Fruit fly (Drosophila melanogaster) whole organism, embryonic: ENCODE results near the gene tw.
A peak's percentile ranks its signal among the peaks of the same experiment; 100 is the strongest.

Source experiments
- Antp ChIP-seq: fragments of 200-800 bp; sonication (Bioruptor generic); optimal IDR thresholded peaks from 3 replicates; lab custom pipeline; 2016; ENCODE audit warnings: missing biosample characterization, missing genetic modification characterization
- Atf-2 ChIP-seq: fragments of 200-800 bp; sonication (Bioruptor generic); optimal IDR thresholded peaks from 2 replicates; lab custom pipeline; 2016; ENCODE audit warnings: missing biosample characterization, missing genetic modification characterization
- Blimp-1 ChIP-seq: fragments of 200-800 bp; sonication (Bioruptor generic); optimal IDR thresholded peaks from 3 replicates; lab custom pipeline; 2018; ENCODE audit warnings: missing biosample characterization, missing genetic modification characterization, mild to moderate bottlenecking, moderate library complexity, missing genetic modification reagents
- CG10267 ChIP-seq: fragments of 200-800 bp; sonication (Bioruptor generic); optimal IDR thresholded peaks from 2 replicates; lab custom pipeline; 2018; ENCODE audit warnings: missing biosample characterization, mild to moderate bottlenecking, missing genetic modification characterization, moderate library complexity
- CG10979 ChIP-seq: fragments of 200-800 bp; sonication (Bioruptor generic); optimal IDR thresholded peaks from 2 replicates; lab custom pipeline; 2018; ENCODE audit warnings: missing biosample characterization, mild to moderate bottlenecking, missing genetic modification characterization, moderate library complexity
- CG12071 ChIP-seq: fragments of 200-800 bp; sonication (Bioruptor generic); optimal IDR thresholded peaks from 3 replicates; lab custom pipeline; 2018; ENCODE audit warnings: missing biosample characterization, mild to moderate bottlenecking, missing genetic modification characterization
- CG12391 ChIP-seq: fragments of 200-800 bp; sonication (Bioruptor generic); optimal IDR thresholded peaks from 3 replicates; lab custom pipeline; 2018; ENCODE audit warnings: missing biosample characterization, mild to moderate bottlenecking, missing genetic modification characterization, moderate library complexity
- CG15601 ChIP-seq: fragments of 200-800 bp; sonication (Bioruptor generic); optimal IDR thresholded peaks from 3 replicates; lab custom pipeline; 2019; ENCODE audit warnings: missing biosample characterization, mild to moderate bottlenecking, missing genetic modification characterization, moderate library complexity
- CG16815 ChIP-seq: fragments of 200-800 bp; sonication (Bioruptor generic); optimal IDR thresholded peaks from 3 replicates; lab custom pipeline; 2017; ENCODE audit warnings: missing biosample characterization, mild to moderate bottlenecking, missing genetic modification characterization
- CG17361 ChIP-seq: fragments of 200-800 bp; sonication (Bioruptor generic); IDR thresholded peaks from 3 replicates; pipeline ENCODE4 v1.3.6; 2022; ENCODE audit warnings: missing biosample characterization, missing genetic modification characterization
- CG17802 ChIP-seq: fragments of 200-800 bp; sonication (Bioruptor generic); optimal IDR thresholded peaks from 2 replicates; lab custom pipeline; 2018; ENCODE audit warnings: missing biosample characterization, mild to moderate bottlenecking, missing genetic modification characterization, moderate library complexity
- CG18599 ChIP-seq: fragments of 200-800 bp; sonication (Bioruptor generic); optimal IDR thresholded peaks from 3 replicates; lab custom pipeline; 2017; ENCODE audit warnings: missing biosample characterization, missing genetic modification characterization, mild to moderate bottlenecking, moderate library complexity, missing genetic modification reagents
- CG2129 ChIP-seq: fragments of 200-800 bp; sonication (Bioruptor generic); IDR thresholded peaks from 2 replicates; pipeline ENCODE4 v1.3.6; 2022; ENCODE audit warnings: missing biosample characterization, missing genetic modification characterization; ENCODE audit not compliant: partially characterized antibody
- CG2202 ChIP-seq: fragments of 200-800 bp; sonication (Bioruptor generic); optimal IDR thresholded peaks from 2 replicates; lab custom pipeline; 2018; ENCODE audit warnings: missing biosample characterization, mild to moderate bottlenecking, missing genetic modification characterization
- CG30403 ChIP-seq: fragments of 200-800 bp; sonication (Bioruptor generic); optimal IDR thresholded peaks from 3 replicates; lab custom pipeline; 2016; ENCODE audit warnings: missing biosample characterization, missing genetic modification characterization
- CG31441 ChIP-seq: fragments of 200-800 bp; sonication (Bioruptor generic); IDR thresholded peaks from 2 replicates; pipeline ENCODE4 v1.3.6; 2022; ENCODE audit warnings: missing biosample characterization, missing genetic modification characterization
- CG3281 ChIP-seq: fragments of 200-800 bp; sonication (Bioruptor generic); optimal IDR thresholded peaks from 3 replicates; lab custom pipeline; 2017; ENCODE audit warnings: missing biosample characterization, mild to moderate bottlenecking, missing genetic modification characterization
- CG34422 ChIP-seq: fragments of 200-800 bp; sonication (Bioruptor generic); IDR thresholded peaks from 3 replicates; pipeline ENCODE4 v1.3.6; 2022; ENCODE audit warnings: missing biosample characterization, missing genetic modification characterization
- CG3847 ChIP-seq: fragments of 200-800 bp; sonication (Bioruptor generic); IDR thresholded peaks from 2 replicates; pipeline ENCODE4 v1.3.6; 2022; ENCODE audit warnings: missing biosample characterization, missing genetic modification characterization
- CG42726 ChIP-seq: fragments of 200-800 bp; sonication (Bioruptor generic); IDR thresholded peaks from 2 replicates; pipeline ENCODE4 v1.3.6; 2022; ENCODE audit warnings: missing biosample characterization, missing genetic modification characterization; ENCODE audit not compliant: partially characterized antibody
- CG4854 ChIP-seq: fragments of 200-800 bp; sonication (Bioruptor generic); optimal IDR thresholded peaks from 2 replicates; lab custom pipeline; 2016; ENCODE audit warnings: missing biosample characterization, missing genetic modification characterization, inconsistent platforms
- CG6254 ChIP-seq: fragments of 200-800 bp; sonication (Bioruptor generic); optimal IDR thresholded peaks from 3 replicates; lab custom pipeline; 2017; ENCODE audit warnings: mild to moderate bottlenecking, missing biosample characterization, missing genetic modification reagents, missing genetic modification characterization
- CG8089 ChIP-seq: fragments of 200-800 bp; sonication (Bioruptor generic); optimal IDR thresholded peaks from 3 replicates; lab custom pipeline; 2016; ENCODE audit warnings: missing biosample characterization, missing genetic modification characterization
- CG8388 ChIP-seq: fragments of 200-800 bp; sonication (Bioruptor generic); optimal IDR thresholded peaks from 2 replicates; lab custom pipeline; 2019; ENCODE audit warnings: missing biosample characterization, mild to moderate bottlenecking, missing genetic modification characterization, moderate library complexity
- Camta ChIP-seq: fragments of 200-800 bp; sonication (Bioruptor generic); optimal IDR thresholded peaks from 2 replicates; lab custom pipeline; 2016; ENCODE audit warnings: missing biosample characterization, missing genetic modification characterization
- Chrac-16 ChIP-seq: fragments of 200-800 bp; sonication (Bioruptor generic); optimal IDR thresholded peaks from 3 replicates; lab custom pipeline; 2016; ENCODE audit warnings: missing biosample characterization, missing genetic modification characterization
- CoRest ChIP-seq: fragments of 200-800 bp; sonication (Bioruptor generic); optimal IDR thresholded peaks from 3 replicates; lab custom pipeline; 2018; ENCODE audit warnings: missing biosample characterization, mild to moderate bottlenecking, missing genetic modification characterization, moderate library complexity
- Gug ChIP-seq: fragments of 200-800 bp; sonication (Bioruptor generic); IDR thresholded peaks from 4 replicates; pipeline ENCODE4 v1.3.6; 2022; ENCODE audit warnings: missing biosample characterization, missing genetic modification characterization
- Hr3 ChIP-seq: fragments of 200-800 bp; sonication (Bioruptor generic); optimal IDR thresholded peaks from 3 replicates; lab custom pipeline; 2016; ENCODE audit warnings: missing biosample characterization, missing genetic modification characterization
- Ptx1 ChIP-seq: fragments of 200-800 bp; sonication (Bioruptor generic); IDR thresholded peaks from 2 replicates; pipeline ENCODE4 v1.3.6; 2022; ENCODE audit warnings: missing biosample characterization, missing genetic modification characterization
- Ssrp ChIP-seq: fragments of 200-800 bp; sonication (Bioruptor generic); optimal IDR thresholded peaks from 2 replicates; lab custom pipeline; 2018; ENCODE audit warnings: missing biosample characterization, mild to moderate bottlenecking, missing genetic modification characterization, moderate library complexity
- Tbp ChIP-seq: fragments of >200 bp; optimal IDR thresholded peaks from 2 replicates; lab custom pipeline; 2018; ENCODE audit warnings: missing biosample characterization, missing genetic modification characterization
- ab ChIP-seq: fragments of 200-800 bp; sonication (Bioruptor generic); optimal IDR thresholded peaks from 2 replicates; lab custom pipeline; 2016; ENCODE audit warnings: missing biosample characterization, missing genetic modification characterization
- ato ChIP-seq: fragments of 200-800 bp; sonication (Bioruptor generic); IDR thresholded peaks from 2 replicates; pipeline ENCODE4 v1.3.6; 2022; ENCODE audit warnings: missing biosample characterization, missing genetic modification characterization; ENCODE audit not compliant: partially characterized antibody
- cg ChIP-seq: fragments of 200-800 bp; sonication (Bioruptor generic); optimal IDR thresholded peaks from 3 replicates; lab custom pipeline; 2019; ENCODE audit warnings: missing biosample characterization, mild to moderate bottlenecking, missing genetic modification characterization, moderate library complexity
- chn ChIP-seq: fragments of 200-800 bp; sonication (Bioruptor generic); optimal IDR thresholded peaks from 2 replicates; lab custom pipeline; 2016; ENCODE audit warnings: missing biosample characterization, missing genetic modification characterization
- ci ChIP-seq: fragments of 200-800 bp; sonication (Bioruptor generic); IDR thresholded peaks from 3 replicates; pipeline ENCODE4 v1.3.6; 2022; ENCODE audit warnings: missing biosample characterization, missing genetic modification characterization
- dysf ChIP-seq: fragments of 200-800 bp; sonication (Bioruptor generic); IDR thresholded peaks from 3 replicates; pipeline ENCODE4 v1.3.6; 2022; ENCODE audit warnings: missing biosample characterization, missing genetic modification characterization
- gce ChIP-seq: fragments of 200-800 bp; sonication (Bioruptor generic); IDR thresholded peaks from 3 replicates; pipeline ENCODE4 v1.3.6; 2022; ENCODE audit warnings: missing biosample characterization, missing genetic modification characterization
- odd ChIP-seq: fragments of 200-800 bp; sonication (Bioruptor generic); optimal IDR thresholded peaks from 2 replicates; lab custom pipeline; 2017; ENCODE audit warnings: missing biosample characterization, mild to moderate bottlenecking, missing genetic modification characterization
- org-1 ChIP-seq: fragments of 200-800 bp; sonication (Bioruptor generic); optimal IDR thresholded peaks from 2 replicates; lab custom pipeline; 2017; ENCODE audit warnings: missing biosample characterization, missing genetic modification characterization
- prd ChIP-seq, 3 experiments: fragments of >200 bp in 2 of 3; fragments of 200-800 bp in 1 of 3; sonication (Bioruptor generic) in 1 of 3; optimal IDR thresholded peaks in 2 of 3; IDR thresholded peaks in 1 of 3; 2 replicates in 2 of 3; 3 replicates in 1 of 3; pipeline versions ENCODE4 v1.3.6 to Lab custom; 2017 to 2022; ENCODE audit warnings: missing biosample characterization in 1 of 3, missing genetic modification characterization in 1 of 3
- repo ChIP-seq: fragments of 200-800 bp; sonication (Bioruptor generic); optimal IDR thresholded peaks from 2 replicates; lab custom pipeline; 2016; ENCODE audit warnings: missing biosample characterization, missing genetic modification characterization
- sens ChIP-seq: fragments of 200-800 bp; sonication (Bioruptor generic); peaks from one replicate; lab custom pipeline; 2016; ENCODE audit warnings: missing biosample characterization, missing genetic modification characterization
- so ChIP-seq: fragments of 200-800 bp; sonication (Bioruptor generic); IDR thresholded peaks from 3 replicates; pipeline ENCODE4 v1.3.6; 2022; ENCODE audit warnings: missing biosample characterization, missing genetic modification characterization
- sr ChIP-seq: fragments of 200-800 bp; sonication (Bioruptor generic); IDR thresholded peaks from 3 replicates; pipeline ENCODE4 v1.3.6; 2022; ENCODE audit warnings: missing biosample characterization, missing genetic modification characterization
- ttk ChIP-seq: fragments of 200-800 bp; sonication (Bioruptor generic); IDR thresholded peaks from 2 replicates; pipeline ENCODE4 v2.1.2; 2022; ENCODE audit warnings: missing biosample characterization, missing genetic modification characterization
- unpg ChIP-seq: fragments of 200-800 bp; sonication (Bioruptor generic); optimal IDR thresholded peaks from 3 replicates; lab custom pipeline; 2018; ENCODE audit warnings: missing biosample characterization, mild to moderate bottlenecking, missing genetic modification characterization, moderate library complexity
- zfh1 ChIP-seq: fragments of 200-800 bp; sonication (Bioruptor generic); IDR thresholded peaks from 3 replicates; pipeline ENCODE4 v1.3.6; 2022; ENCODE audit warnings: missing biosample characterization, missing genetic modification characterization

tw gene

DNA sequence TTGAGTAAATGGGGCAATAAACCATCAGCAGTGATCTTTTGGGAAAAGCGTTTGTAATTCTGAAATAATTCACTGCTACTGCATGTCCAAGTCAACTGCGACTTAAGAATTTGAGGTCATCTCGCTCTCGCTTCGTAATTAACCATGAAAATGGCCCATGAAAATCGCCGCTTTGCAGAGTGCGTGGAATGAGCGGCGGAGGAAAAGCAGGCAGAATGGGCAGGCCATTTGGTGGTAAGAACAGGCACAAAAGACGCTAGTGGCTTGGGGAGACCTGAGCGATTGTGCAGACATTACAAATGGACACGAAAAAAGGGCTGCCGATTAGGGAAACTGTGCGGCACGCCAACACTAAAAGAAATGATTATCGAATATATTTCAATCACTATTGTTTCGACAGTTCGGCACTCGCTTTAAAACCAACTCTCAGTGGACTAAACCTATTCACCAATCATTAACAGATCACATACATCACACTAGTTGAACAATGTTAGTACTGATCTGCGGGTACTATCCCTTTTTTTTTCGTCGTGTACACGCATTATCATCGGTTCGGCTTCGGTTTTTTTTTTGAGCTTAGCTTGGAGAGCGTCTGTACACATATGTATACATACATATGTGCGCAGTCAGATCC, 13.0 kb upstream of the tw start (continued):
- TF ChIP-seq CG30403 (GFP tag; lab: Kevin White, UChicago) (peak; percentile 31), sr (GFP tag; lab: Robert Waterston, UW) (no peak), Antp (GFP tag; lab: Kevin White, UChicago) (peak; percentile 30), gce (GFP tag; lab: Robert Waterston, UW) (no peak), prd (optimal IDR thresholded peaks at IDR 0.05; lab: Kevin White, UChicago) (no peak), prd (GFP tag; IDR thresholded peaks at IDR 0.05; lab: Robert Waterston, UW) (peak; percentile 64; the same call in 2 of the 3 replicates), CG10979 (tag; lab: Kevin White, UChicago) (peak; percentile 66), CoRest (tag; lab: Kevin White, UChicago) (peak; percentile 11), sens (GFP tag; lab: Kevin White, UChicago) (peak; percentile 94), ab (GFP tag; lab: Kevin White, UChicago) (no peak), ci (GFP tag; lab: Robert Waterston, UW) (peak; percentile 63; the same call in 1 of the 3 replicates), CG2202 (tag; lab: Kevin White, UChicago) (peak; percentile 20), CG17802 (tag; lab: Kevin White, UChicago) (peak; percentile 2), CG3847 (GFP tag; lab: Robert Waterston, UW) (no peak), dysf (GFP tag; lab: Robert Waterston, UW) (peak; percentile 34; the same call in 1 of the 3 replicates), CG42726 (GFP tag; lab: Robert Waterston, UW) (no peak), CG10267 (peak; percentile 48), Hr3 (GFP tag; lab: Kevin White, UChicago) (peak; percentile 12), zfh1 (peak; percentile 60; the same call in 1 of the 3 replicates), ttk (GFP tag; lab: Robert Waterston, UW) (0 out of 2 replicates have a peak, but pooled peaks have one; percentile 23), Ssrp (tag; lab: Kevin White, UChicago) (peak; percentile 0), Gug (GFP tag; lab: Robert Waterston, UW) (0 out of 4 replicates have a peak, but pooled peaks have one; percentile 2), CG4854 (GFP tag; lab: Kevin White, UChicago) (no peak), ato (no peak), CG8388 (GFP tag; lab: Kevin White, UChicago) (peak; percentile 55), CG2129 (no peak), CG8089 (GFP tag; lab: Kevin White, UChicago) (peak; percentile 5), repo (GFP tag; lab: Kevin White, UChicago) (no peak), Ptx1 (GFP tag; lab: Robert Waterston, UW) (0 out of 2 replicates have a peak, but pooled peaks have one; percentile 41), cg (no peak), CG15601 (peak; percentile 14), Tbp (GFP tag; lab: Kevin White, UChicago) (no peak), org-1 (GFP tag; lab: Kevin White, UChicago) (no peak), CG16815 (GFP tag; lab: Kevin White, UChicago) (peak; percentile 23), CG31441 (GFP tag; lab: Robert Waterston, UW) (peak; percentile 42; the same call in 1 of the 2 replicates), CG6254 (GFP tag; lab: Kevin White, UChicago) (peak; percentile 25), odd (GFP tag; lab: Kevin White, UChicago) (no peak), Blimp-1 (GFP tag; lab: Kevin White, UChicago) (peak; percentile 56), CG12391 (peak; percentile 38), unpg (peak; percentile 59), Camta (peak; percentile 42), Atf-2 (GFP tag; lab: Kevin White, UChicago) (peak; percentile 7), chn (GFP tag; lab: Kevin White, UChicago) (peak; percentile 51), CG17361 (GFP tag; lab: Robert Waterston, UW) (peak; percentile 44; the same call in 1 of the 3 replicates), so (GFP tag; lab: Robert Waterston, UW) (0 out of 3 replicates have a peak, but pooled peaks have one; percentile 22), CG34422 (GFP tag; lab: Robert Waterston, UW) (peak; percentile 14; the same call in 1 of the 3 replicates), CG3281 (GFP tag; lab: Kevin White, UChicago) (no peak), CG18599 (peak; percentile 19), Chrac-16 (peak; percentile 38), CG12071 (GFP tag; lab: Kevin White, UChicago) (peak; percentile 24)
